Worm (Caenorhabditis elegans) whole organism, midembryonic: ENCODE data around the gene btf-1.

Experiments
- T22C8.4 ChIP-seq: fragments of 200-800 bp; sonication (Bioruptor generic); IDR thresholded peaks from 2 replicates; pipeline ENCODE4 v1.3.6; 2022; ENCODE audit warnings: missing genetic modification characterization, missing compliant biosample characterization
- flt-1 ChIP-seq: fragments of 200-800 bp; sonication (Bioruptor generic); IDR thresholded peaks from 2 replicates; pipeline ENCODE4 v1.3.6; 2022; ENCODE audit warnings: missing genetic modification characterization, missing compliant biosample characterization
- klf-2 ChIP-seq: fragments of 200-800 bp; sonication (Bioruptor generic); conservative IDR thresholded peaks from 2 replicates; pipeline ENCODE4 v1.3.6; 2022; ENCODE audit warnings: missing genetic modification reagents, missing genetic modification characterization, missing compliant biosample characterization
- ztf-29 ChIP-seq: fragments of 200-800 bp; sonication (Bioruptor generic); IDR thresholded peaks from 2 replicates; pipeline ENCODE4 v1.3.6; 2022; ENCODE audit warnings: missing genetic modification reagents, missing genetic modification characterization, missing compliant biosample characterization

ce11 chrII:13174435-13174834, 25.5 kb upstream of the btf-1 start:
- TF ChIP-seq klf-2 (GFP tag; lab: Robert Waterston, UW) (no peak), flt-1 (no peak), ztf-29 (no peak), T22C8.4 (no peak)
